Worm (Caenorhabditis elegans): ENCODE data around the gene R53.8.

- peak; percentile 43 for TF ChIP-seq him-1 (tag; optimal IDR thresholded peaks at IDR 0.05)
- peak; percentile 75 for TF ChIP-seq W03F9.2 (tag; optimal IDR thresholded peaks at IDR 0.05)
Observed at ce11 chrII:9967999-9968706, 8.4 kb upstream of the R53.8 start, which contains the start of the genes R53.4 and psf-1.
